Fruit fly (Drosophila melanogaster): ENCODE data around the gene CG31882.

DNA sequence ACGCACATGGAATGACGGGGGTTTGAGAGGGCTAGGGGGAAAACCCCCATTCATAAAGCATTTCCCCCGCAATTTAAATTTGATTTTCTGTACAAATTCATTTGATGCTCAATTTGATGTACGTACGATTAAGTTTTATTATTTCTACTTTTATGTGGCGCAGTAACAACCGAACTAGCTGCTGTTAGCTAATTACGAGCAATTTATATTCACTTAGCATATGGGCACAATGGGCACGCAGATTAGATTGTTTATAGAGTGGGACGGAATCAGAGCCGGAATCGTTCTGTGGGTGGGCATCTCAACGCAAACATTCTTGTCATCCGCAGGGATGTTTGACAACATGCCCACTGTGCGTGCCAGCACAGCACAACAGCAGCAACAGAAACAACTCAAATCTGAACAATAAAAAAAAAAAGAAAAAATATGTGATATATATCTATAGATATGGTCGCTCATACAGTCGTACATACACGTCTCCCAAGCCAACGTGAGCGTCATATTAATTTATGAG lies 45.9 kb upstream of the CG31882 start:
- TF ChIP-seq insv (optimal IDR thresholded peaks at IDR 0.05), result no peak
- TF ChIP-seq ttk (optimal IDR thresholded peaks at IDR 0.05), result no peak
- no peak for TF ChIP-seq Sin3A (optimal IDR thresholded peaks at IDR 0.05)
- TF ChIP-seq psq (optimal IDR thresholded peaks at IDR 0.05), result no peak
- no peak for TF ChIP-seq Myc (optimal IDR thresholded peaks at IDR 0.05)
- TF ChIP-seq h (optimal IDR thresholded peaks at IDR 0.05), result no peak
